Worm (Caenorhabditis elegans) whole organism, young adult: ENCODE measurements around the gene apa-2.
A peak's percentile ranks its signal among the peaks of the same experiment; 100 is the strongest.

Experiments used
- B0019.2 ChIP-seq: fragments of 200-800 bp; sonication (Bioruptor generic); conservative IDR thresholded peaks from 2 replicates; pipeline ENCODE4 v1.3.6; 2022; ENCODE audit warnings: missing genetic modification reagents, missing genetic modification characterization, missing compliant biosample characterization
- B0336.3 ChIP-seq: fragments of 200-800 bp; sonication (Bioruptor generic); IDR thresholded peaks from 2 replicates; pipeline ENCODE4 v1.3.6; 2022; ENCODE audit warnings: missing genetic modification characterization, missing compliant biosample characterization
- D2030.7 ChIP-seq: fragments of 200-800 bp; sonication (Bioruptor generic); IDR thresholded peaks from 2 replicates; pipeline ENCODE4 v1.3.6; 2022; ENCODE audit warnings: missing genetic modification reagents, missing genetic modification characterization, missing compliant biosample characterization
- F10E7.11 ChIP-seq: sonication (generic microtip); optimal IDR thresholded peaks from 2 replicates; lab custom pipeline; 2017; ENCODE audit warnings: mild to moderate bottlenecking, missing genetic modification characterization, moderate library complexity, missing compliant biosample characterization
- F57C9.4 ChIP-seq: sonication (generic microtip); optimal IDR thresholded peaks from 2 replicates; lab custom pipeline; 2017; ENCODE audit warnings: mild to moderate bottlenecking, missing genetic modification characterization, missing compliant biosample characterization
- T07F8.4 ChIP-seq: sonication (generic microtip); optimal IDR thresholded peaks from 2 replicates; lab custom pipeline; 2016; ENCODE audit warnings: mild to moderate bottlenecking, missing genetic modification characterization, moderate library complexity, missing compliant biosample characterization
- Y53G8AR.9 ChIP-seq: fragments of 200-800 bp; sonication (Bioruptor generic); conservative IDR thresholded peaks from 2 replicates; pipeline ENCODE4 v1.3.6; 2022; ENCODE audit warnings: missing genetic modification reagents, missing genetic modification characterization, missing compliant biosample characterization
- ama-1 ChIP-seq, 3 experiments: fragments of 150-350 bp in 1 of 3; sonication (generic microtip) in 2 of 3; optimal IDR thresholded peaks; 2 replicates each; lab custom pipeline; 2014 to 2018; ENCODE audit warnings: missing biosample characterization in 2 of 3, missing genetic modification characterization in 2 of 3, missing genetic modification reagents in 2 of 3
- aptf-2 ChIP-seq: fragments of 200-800 bp; sonication (Bioruptor generic); conservative IDR thresholded peaks from 2 replicates; pipeline ENCODE4 v1.3.6; 2022; ENCODE audit warnings: missing genetic modification reagents, missing genetic modification characterization, missing compliant biosample characterization
- atf-7 ChIP-seq: sonication (generic microtip); optimal IDR thresholded peaks from 2 replicates; lab custom pipeline; 2017; ENCODE audit warnings: mild to moderate bottlenecking, missing genetic modification characterization, missing compliant biosample characterization
- athp-1 ChIP-seq: sonication (generic microtip); optimal IDR thresholded peaks from 2 replicates; lab custom pipeline; 2017; ENCODE audit warnings: mild to moderate bottlenecking, missing genetic modification characterization, missing compliant biosample characterization
- attf-3 ChIP-seq: fragments of 200-800 bp; sonication (Bioruptor generic); conservative IDR thresholded peaks from 2 replicates; pipeline ENCODE4 v1.3.6; 2022; ENCODE audit warnings: missing genetic modification reagents, missing genetic modification characterization, missing compliant biosample characterization
- bed-1 ChIP-seq: fragments of 200-800 bp; sonication (Bioruptor generic); IDR thresholded peaks from 2 replicates; pipeline ENCODE4 v1.3.6; 2022; ENCODE audit warnings: missing genetic modification reagents, missing genetic modification characterization, missing compliant biosample characterization
- cebp-1 ChIP-seq, 2 experiments: fragments of 200-800 bp in 1 of 2; sonication (Bioruptor generic) in 1 of 2; sonication (generic microtip) in 1 of 2; IDR thresholded peaks in 1 of 2; optimal IDR thresholded peaks in 1 of 2; 2 replicates each; pipeline versions ENCODE4 v1.3.6 to Lab custom; 2017 to 2022; ENCODE audit warnings: missing compliant biosample characterization in 2 of 2, missing genetic modification characterization in 2 of 2, mild to moderate bottlenecking in 1 of 2, missing genetic modification reagents in 1 of 2, moderate library complexity in 1 of 2
- ceh-58 ChIP-seq: fragments of 200-800 bp; sonication (Bioruptor generic); IDR thresholded peaks from 2 replicates; pipeline ENCODE4 v1.3.6; 2022; ENCODE audit warnings: missing genetic modification characterization, missing compliant biosample characterization
- die-1 ChIP-seq: sonication (generic microtip); optimal IDR thresholded peaks from 2 replicates; lab custom pipeline; 2016; ENCODE audit warnings: missing genotype, mild to moderate bottlenecking, missing genetic modification characterization, missing compliant biosample characterization
- fkh-3 ChIP-seq: sonication (generic microtip); optimal IDR thresholded peaks from 2 replicates; lab custom pipeline; 2016; ENCODE audit warnings: mild to moderate bottlenecking, missing genetic modification characterization, missing compliant biosample characterization
- hlh-12 ChIP-seq: sonication (generic microtip); optimal IDR thresholded peaks from 2 replicates; lab custom pipeline; 2016; ENCODE audit warnings: missing genetic modification characterization, missing compliant biosample characterization
- lag-1 ChIP-seq: fragments of 200-800 bp; sonication (Bioruptor generic); IDR thresholded peaks from 2 replicates; pipeline ENCODE4 v1.3.6; 2022; ENCODE audit warnings: missing genetic modification reagents, missing genetic modification characterization, missing compliant biosample characterization
- lin-40 ChIP-seq: sonication (generic microtip); optimal IDR thresholded peaks from 2 replicates; lab custom pipeline; 2016; ENCODE audit warnings: missing genetic modification characterization, mild to moderate bottlenecking, missing compliant biosample characterization, missing genotype, missing genetic modification reagents
- lir-1 ChIP-seq: fragments of 200-800 bp; sonication (Bioruptor generic); conservative IDR thresholded peaks from 2 replicates; pipeline ENCODE4 v1.3.6; 2022; ENCODE audit warnings: missing genetic modification reagents, missing genetic modification characterization, missing compliant biosample characterization
- lsl-1 ChIP-seq: fragments of 200-800 bp; sonication (Bioruptor generic); optimal IDR thresholded peaks from 2 replicates; lab custom pipeline; 2018; ENCODE audit warnings: mild to moderate bottlenecking, missing genetic modification characterization, moderate library complexity, missing compliant biosample characterization
- madf-10 ChIP-seq: sonication (generic microtip); optimal IDR thresholded peaks from 2 replicates; lab custom pipeline; 2016; ENCODE audit warnings: mild to moderate bottlenecking, missing genetic modification characterization, missing compliant biosample characterization
- nhr-80 ChIP-seq: sonication (generic microtip); optimal IDR thresholded peaks from 2 replicates; lab custom pipeline; 2016; ENCODE audit warnings: missing genetic modification characterization, missing compliant biosample characterization
- pbrm-1 ChIP-seq: fragments of 200-800 bp; sonication (Bioruptor generic); IDR thresholded peaks from 2 replicates; pipeline ENCODE4 v1.3.6; 2022; ENCODE audit warnings: missing genetic modification reagents, missing genetic modification characterization, missing compliant biosample characterization
- pha-4 ChIP-seq: fragments of 150-350 bp; sonication (generic microtip); optimal IDR thresholded peaks from 2 replicates; lab custom pipeline; 2014; ENCODE audit warnings: missing biosample characterization, missing genetic modification reagents, missing genetic modification characterization
- rcor-1 ChIP-seq: fragments of 200-800 bp; sonication (Bioruptor generic); IDR thresholded peaks from 2 replicates; pipeline ENCODE4 v1.3.6; 2022; ENCODE audit warnings: missing genetic modification reagents, missing genetic modification characterization, missing compliant biosample characterization
- rpc-1 ChIP-seq, 2 experiments: fragments of 150-350 bp in 1 of 2; sonication (generic microtip) in 1 of 2; optimal IDR thresholded peaks; 2 replicates each; lab custom pipeline; 2014 to 2018; ENCODE audit warnings: missing biosample characterization in 1 of 2, missing genetic modification characterization in 1 of 2, missing genetic modification reagents in 1 of 2, missing genotype in 1 of 2
- sdz-38 ChIP-seq: sonication (generic microtip); optimal IDR thresholded peaks from 2 replicates; lab custom pipeline; 2016; ENCODE audit warnings: missing genotype, missing genetic modification characterization, missing compliant biosample characterization
- tbx-9 ChIP-seq: sonication (generic microtip); optimal IDR thresholded peaks from 2 replicates; lab custom pipeline; 2016; ENCODE audit warnings: borderline replicate concordance, missing genetic modification characterization, inconsistent platforms, missing compliant biosample characterization
- tlf-1 ChIP-seq: fragments of 200-800 bp; sonication (Bioruptor generic); optimal IDR thresholded peaks from 2 replicates; lab custom pipeline; 2018; ENCODE audit warnings: mild to moderate bottlenecking, missing genetic modification characterization, missing compliant biosample characterization
- unc-62 ChIP-seq: fragments of 150-350 bp; optimal IDR thresholded peaks from 2 replicates; lab custom pipeline; 2014; ENCODE audit warnings: missing biosample characterization, missing genetic modification reagents, missing genetic modification characterization
- xnd-1 ChIP-seq: sonication (generic microtip); optimal IDR thresholded peaks from 2 replicates; lab custom pipeline; 2016; ENCODE audit warnings: missing genotype, missing genetic modification reagents, missing genetic modification characterization, missing compliant biosample characterization
- zfh-2 ChIP-seq: fragments of 200-800 bp; sonication (Bioruptor generic); conservative IDR thresholded peaks from 2 replicates; pipeline ENCODE4 v1.3.6; 2022; ENCODE audit warnings: missing genetic modification reagents, missing genetic modification characterization, missing compliant biosample characterization

apa-2 gene

DNA sequence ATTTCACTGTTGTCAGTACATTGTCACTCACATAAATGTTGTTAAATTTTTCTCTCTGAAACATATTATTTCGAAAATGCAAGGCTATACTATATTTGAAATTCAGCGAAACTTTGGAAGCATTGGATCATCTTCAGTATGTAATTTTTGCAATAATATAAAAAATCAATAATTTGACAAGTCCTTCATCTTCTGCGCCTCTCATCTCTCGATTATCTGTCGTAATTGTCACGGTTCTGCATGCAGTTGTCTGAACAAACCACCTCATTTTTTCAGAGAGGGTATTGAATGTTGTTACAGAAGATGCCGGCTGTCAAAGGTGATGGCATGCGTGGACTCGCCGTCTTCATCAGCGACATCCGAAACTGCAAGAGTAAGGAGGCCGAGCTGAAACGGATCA lies at the start of gene apa-2:
apa-2 (plus strand) TSS at position 301 of the 400 bp plus-strand sequence.
- TF ChIP-seq xnd-1 (tag; lab: Kevin White, UChicago) (no peak), athp-1 (tag; lab: Kevin White, UChicago) (no peak), hlh-12 (no peak), D2030.7 (GFP tag; lab: Robert Waterston, UW) (no peak), lir-1 (no peak), B0019.2 (GFP tag; lab: Robert Waterston, UW) (no peak), zfh-2 (GFP tag; lab: Robert Waterston, UW) (no peak), B0336.3 (GFP tag; lab: Robert Waterston, UW) (no peak), F10E7.11 (tag; lab: Kevin White, UChicago) (no peak), aptf-2 (GFP tag; lab: Robert Waterston, UW) (no peak), ceh-58 (GFP tag; lab: Robert Waterston, UW) (no peak), fkh-3 (tag; lab: Kevin White, UChicago) (no peak), pbrm-1 (GFP tag; lab: Robert Waterston, UW) (no peak), attf-3 (GFP tag; lab: Robert Waterston, UW) (no peak), bed-1 (GFP tag; lab: Robert Waterston, UW) (no peak), tbx-9 (no peak), Y53G8AR.9 (no peak)

DNA sequence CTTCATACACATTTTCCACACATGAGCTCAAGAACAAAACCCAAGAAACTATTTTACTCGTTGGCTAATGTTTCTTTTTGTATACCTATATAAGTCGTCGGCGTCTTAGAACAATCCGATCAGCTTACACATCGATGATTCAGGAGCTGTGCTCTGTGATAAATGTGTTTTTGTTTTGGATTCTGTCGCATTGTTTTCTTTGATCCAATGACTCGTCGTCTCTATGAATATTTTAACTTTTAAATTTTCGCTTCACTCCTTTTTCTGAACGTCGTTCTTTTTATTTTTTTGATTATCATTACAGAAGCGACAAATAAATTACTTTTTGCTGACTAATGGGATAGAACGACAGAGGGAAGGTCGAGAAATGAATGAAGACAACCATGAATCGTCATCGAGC lies 47.1 kb upstream of the apa-2 start, which contains the start of gene B0416.3:
B0416.3 (plus strand) TSS at position 301 of the 400 bp plus-strand sequence.
- TF ChIP-seq T07F8.4 (no peak), sdz-38 (tag; lab: Kevin White, UChicago) (no peak), die-1 (tag; lab: Kevin White, UChicago) (no peak), unc-62 (GFP tag; lab: Kevin White, UChicago) (no peak), F57C9.4 (no peak), lin-40 (tag; lab: Kevin White, UChicago) (no peak), rcor-1 (GFP tag; lab: Robert Waterston, UW) (no peak), nhr-80 (tag; lab: Kevin White, UChicago) (no peak), B0336.3 (GFP tag; lab: Robert Waterston, UW) (no peak), lag-1 (no peak), pha-4 (no peak), madf-10 (tag; lab: Kevin White, UChicago) (no peak)
- TF ChIP-seq, all 124 proteins: peak for 0

DNA sequence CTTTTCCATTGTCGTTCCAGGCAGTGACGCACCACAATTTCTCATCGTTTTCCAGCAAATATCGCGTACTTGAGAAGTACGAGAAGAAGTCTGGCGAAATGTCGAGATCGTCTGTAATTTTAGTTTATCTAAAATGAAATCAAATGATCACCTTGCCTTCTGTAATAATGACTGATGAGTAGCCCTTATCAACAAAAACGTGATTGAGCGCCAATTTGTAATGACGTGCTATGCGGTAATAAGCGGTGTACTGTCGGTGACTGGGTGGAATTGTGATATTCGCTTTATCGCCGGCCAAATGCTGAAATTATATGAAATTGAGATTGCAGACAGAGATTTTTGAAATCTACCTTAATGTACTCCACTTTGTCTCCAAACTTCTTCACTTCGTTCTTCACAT lies 43.0 kb upstream of the apa-2 start:
- TF ChIP-seq lsl-1 (GFP tag; lab: Kevin White, UChicago) (no peak), tlf-1 (GFP tag; lab: Kevin White, UChicago) (no peak), cebp-1 (GFP tag; IDR thresholded peaks at IDR 0.05; lab: Robert Waterston, UW) (no peak), cebp-1 (tag; optimal IDR thresholded peaks at IDR 0.05; lab: Kevin White, UChicago) (peak; percentile 20), madf-10 (tag; lab: Kevin White, UChicago) (no peak), atf-7 (tag; lab: Kevin White, UChicago) (peak; percentile 34), nhr-80 (tag; lab: Kevin White, UChicago) (peak; percentile 61), ama-1 (optimal IDR thresholded peaks at IDR 0.05; lab: Kevin White, UChicago) (no peak), ama-1 (GFP tag; optimal IDR thresholded peaks at IDR 0.05; lab: Kevin White, UChicago) (no peak)
- TF ChIP-seq, all 124 proteins: peak for 3

DNA sequence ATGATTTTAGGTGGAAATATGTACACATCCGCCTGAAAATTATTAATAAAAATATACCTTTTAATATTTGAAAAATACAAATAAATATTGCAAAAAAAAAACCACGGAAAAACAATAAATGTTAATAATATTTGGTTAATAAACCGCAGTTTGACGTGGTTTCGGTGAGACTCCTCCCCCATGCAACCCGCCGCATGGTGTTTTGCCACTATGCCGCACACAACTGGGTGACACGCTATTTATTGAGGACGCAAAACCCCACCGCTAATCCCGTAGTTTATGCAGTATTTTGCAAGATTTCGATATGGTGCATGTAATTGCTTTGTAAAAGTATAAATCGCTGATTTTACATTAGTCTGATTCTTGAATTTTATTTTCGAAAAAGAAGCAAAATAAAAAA lies 41.9 kb upstream of the apa-2 start, which contains the start of gene gly-13:
gly-13 (minus strand) TSS at position 32 of the 400 bp plus-strand sequence.
- TF ChIP-seq rpc-1 (optimal IDR thresholded peaks at IDR 0.05; lab: Kevin White, UChicago), result peak; percentile 17
- no peak for TF ChIP-seq rpc-1 (tag; optimal IDR thresholded peaks at IDR 0.05; lab: Kevin White, UChicago)
- no peak for TF ChIP-seq hlh-12
- TF ChIP-seq cebp-1 (GFP tag; IDR thresholded peaks at IDR 0.05; lab: Robert Waterston, UW), result no peak
- peak; percentile 20 for TF ChIP-seq cebp-1 (tag; optimal IDR thresholded peaks at IDR 0.05; lab: Kevin White, UChicago)
- peak; percentile 3 for TF ChIP-seq lin-40 (tag; lab: Kevin White, UChicago)
